Worm (Caenorhabditis elegans) whole organism, L2 larva: ENCODE results near the gene F29G9.1.

Experiments
- alr-1 ChIP-seq: fragments of 150-350 bp; optimal IDR thresholded peaks from 2 replicates; lab custom pipeline; 2014; ENCODE audit warnings: missing biosample characterization, missing genetic modification characterization
- ama-1 ChIP-seq: fragments of 150-350 bp; optimal IDR thresholded peaks from 2 replicates; lab custom pipeline; 2018; ENCODE audit warnings: inconsistent platforms
- gmeb-1 ChIP-seq: fragments of 150-350 bp; optimal IDR thresholded peaks from 2 replicates; lab custom pipeline; 2014; ENCODE audit warnings: missing biosample characterization, missing genetic modification characterization
- lin-39 ChIP-seq: fragments of 150-350 bp; optimal IDR thresholded peaks from 2 replicates; lab custom pipeline; 2014; ENCODE audit warnings: missing biosample characterization, missing genetic modification reagents, missing genetic modification characterization
- lsy-2 ChIP-seq, 2 experiments: fragments of 150-350 bp in 1 of 2; sonication (generic microtip) in 1 of 2; optimal IDR thresholded peaks; 2 replicates each; lab custom pipeline; 2014 to 2017; ENCODE audit warnings: missing biosample characterization in 2 of 2, missing genetic modification characterization in 2 of 2
- mbf-1 ChIP-seq: sonication (generic microtip); optimal IDR thresholded peaks from 2 replicates; lab custom pipeline; 2017; ENCODE audit warnings: missing biosample characterization, missing genetic modification characterization
- skn-1 ChIP-seq: sonication (generic microtip); optimal IDR thresholded peaks from 2 replicates; lab custom pipeline; 2017; ENCODE audit warnings: missing biosample characterization, missing genetic modification characterization
- snpc-4 ChIP-seq: fragments of 150-350 bp; optimal IDR thresholded peaks from 2 replicates; lab custom pipeline; 2014; ENCODE audit warnings: missing biosample characterization, missing genetic modification characterization
- unc-62 ChIP-seq: fragments of 150-350 bp; optimal IDR thresholded peaks from 2 replicates; lab custom pipeline; 2014; ENCODE audit warnings: missing biosample characterization, missing genetic modification reagents, missing genetic modification characterization
- zag-1 ChIP-seq: fragments of 150-350 bp; optimal IDR thresholded peaks from 2 replicates; lab custom pipeline; 2014; ENCODE audit warnings: missing biosample characterization, missing genetic modification characterization

ce11 chrV:5996114-5996513 lies 42.8 kb upstream of the F29G9.1 start, which contains the start of gene cpg-4:
- no peak for TF ChIP-seq unc-62 (GFP tag; lab: Kevin White, UChicago)
- TF ChIP-seq lin-39 (tag; lab: Kevin White, UChicago), result no peak
- no peak for TF ChIP-seq alr-1 (tag; lab: Kevin White, UChicago)
- TF ChIP-seq skn-1, result no peak
- TF ChIP-seq gmeb-1 (tag; lab: Kevin White, UChicago), result no peak
- TF ChIP-seq zag-1 (tag; lab: Kevin White, UChicago), result no peak
- no peak for TF ChIP-seq lsy-2 (tag; optimal IDR thresholded peaks at IDR 0.05; lab: Kevin White, UChicago)
- no peak for TF ChIP-seq mbf-1 (tag; lab: Kevin White, UChicago)
- no peak for TF ChIP-seq ama-1 (lab: Kevin White, UChicago)
- no peak for TF ChIP-seq snpc-4 (tag; lab: Kevin White, UChicago)
